Fruit fly (Drosophila melanogaster) whole organism, embryonic: ENCODE results near the gene CycA.

Source experiments
- CG15011 ChIP-seq: fragments of 200-800 bp; sonication (Bioruptor generic); optimal IDR thresholded peaks from 3 replicates; lab custom pipeline; 2018; ENCODE audit warnings: missing biosample characterization, mild to moderate bottlenecking, missing genetic modification characterization
- CG30431 ChIP-seq: fragments of 200-800 bp; sonication (Bioruptor generic); optimal IDR thresholded peaks from 2 replicates; lab custom pipeline; 2017; ENCODE audit warnings: missing biosample characterization, missing genetic modification characterization
- HLH54F ChIP-seq: fragments of 200-800 bp; sonication (Bioruptor generic); optimal IDR thresholded peaks from 3 replicates; lab custom pipeline; 2016; ENCODE audit warnings: missing biosample characterization, missing genetic modification characterization

DNA sequence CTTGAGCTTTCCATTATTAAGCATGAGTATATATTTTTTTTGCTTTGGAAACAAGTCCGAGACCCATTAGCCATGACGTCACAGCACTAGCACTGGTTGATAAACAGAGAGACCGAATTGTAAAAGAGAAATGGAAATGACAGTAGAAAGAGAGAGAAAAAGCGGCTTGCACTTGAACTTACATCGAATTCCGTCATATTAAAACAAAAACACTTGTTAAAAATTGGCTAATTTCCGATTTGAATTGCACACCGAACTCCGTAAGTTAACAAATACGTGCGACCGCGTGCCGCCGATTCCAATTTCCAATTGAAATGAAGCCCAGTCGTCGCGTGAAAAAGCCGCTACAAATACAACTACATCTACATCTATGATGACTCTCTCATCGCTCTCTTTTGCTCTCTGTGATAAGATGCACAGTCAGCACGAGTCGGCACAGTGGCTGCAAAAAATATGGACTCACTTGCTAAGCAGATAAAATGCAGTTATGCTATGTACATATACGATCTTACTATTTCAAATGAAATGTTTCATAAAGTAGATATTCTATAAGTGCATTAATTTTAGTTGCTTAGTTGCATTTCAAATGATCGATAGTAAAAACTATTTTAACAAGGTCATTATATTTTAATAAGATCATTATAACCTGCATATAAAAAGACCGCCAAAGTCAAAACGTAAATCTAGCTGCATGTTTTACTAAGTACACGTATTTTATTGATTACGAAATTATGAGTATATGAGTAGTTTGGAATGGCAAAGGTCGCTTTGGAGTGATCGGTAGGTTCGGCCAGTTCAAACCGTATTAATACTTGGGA is 13.5 kb downstream of the CycA start:
- no peak for TF ChIP-seq CG15011 (GFP tag; lab: Kevin White, UChicago)
- TF ChIP-seq HLH54F (GFP tag; lab: Kevin White, UChicago): peak; percentile 26
- TF ChIP-seq CG30431 (GFP tag; lab: Kevin White, UChicago): no peak
